Worm (Caenorhabditis elegans): ENCODE data around the gene K02D3.2.

The K02D3.2 gene

DNA sequence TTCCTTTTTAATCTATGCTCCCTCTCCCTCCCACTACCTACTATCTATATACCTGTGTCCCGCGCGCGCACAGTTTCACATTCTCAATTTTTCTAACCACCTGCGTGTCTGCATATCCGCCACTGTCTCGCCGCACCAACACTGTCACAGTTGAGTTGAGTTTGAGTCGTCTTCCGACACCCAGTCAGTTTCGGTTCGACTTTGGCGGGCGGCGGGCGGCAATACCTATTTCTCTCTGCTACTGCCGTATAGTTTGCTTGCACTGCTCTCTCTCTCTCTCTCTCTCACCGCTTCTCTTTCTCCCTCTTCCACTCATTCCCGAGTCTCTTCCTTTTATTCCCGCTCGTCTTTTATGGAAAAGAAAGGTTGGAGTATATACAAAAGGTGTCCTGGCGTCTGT, 36.4 kb downstream of the K02D3.2 start:
- no peak for TF ChIP-seq scrt-1 (GFP tag; IDR thresholded peaks at IDR 0.05)
- TF ChIP-seq aly-1 (tag; optimal IDR thresholded peaks at IDR 0.05), result no peak
- TF ChIP-seq hmbx-1 (tag; optimal IDR thresholded peaks at IDR 0.05), result no peak
- no peak for TF ChIP-seq pes-1 (GFP tag; IDR thresholded peaks at IDR 0.05)
- peak; percentile 34 for TF ChIP-seq B0310.2 (tag; optimal IDR thresholded peaks at IDR 0.05)
- no peak for TF ChIP-seq ama-1 (optimal IDR thresholded peaks at IDR 0.05)
- no peak for TF ChIP-seq tbx-11 (GFP tag; IDR thresholded peaks at IDR 0.05)
- TF ChIP-seq tbx-37 (GFP tag; conservative IDR thresholded peaks at IDR 0.05), result no peak
- no peak for TF ChIP-seq ets-7 (tag; optimal IDR thresholded peaks at IDR 0.05)
- no peak for TF ChIP-seq ceh-36 (tag; optimal IDR thresholded peaks at IDR 0.05)
- TF ChIP-seq F13C5.2 (tag; optimal IDR thresholded peaks at IDR 0.05), result no peak
- TF ChIP-seq sea-1 (GFP tag; conservative IDR thresholded peaks at IDR 0.05), result no peak
- no peak for TF ChIP-seq ceh-13 (GFP tag; optimal IDR thresholded peaks at IDR 0.05)
- no peak for TF ChIP-seq hnd-1 (tag; optimal IDR thresholded peaks at IDR 0.05)
- TF ChIP-seq hmg-4 (GFP tag; optimal IDR thresholded peaks at IDR 0.05), result peak; percentile 68
- no peak for TF ChIP-seq flt-1 (GFP tag; IDR thresholded peaks at IDR 0.05)

- no peak for TF ChIP-seq B0310.2 (tag; optimal IDR thresholded peaks at IDR 0.05)
- no peak for TF ChIP-seq tbx-37 (GFP tag; conservative IDR thresholded peaks at IDR 0.05)
- TF ChIP-seq sea-1 (GFP tag; conservative IDR thresholded peaks at IDR 0.05), result no peak
- no peak for TF ChIP-seq scrt-1 (GFP tag; IDR thresholded peaks at IDR 0.05)
- no peak for TF ChIP-seq ceh-36 (tag; optimal IDR thresholded peaks at IDR 0.05)
- TF ChIP-seq tra-4 (tag; optimal IDR thresholded peaks at IDR 0.05), result no peak
- no peak for TF ChIP-seq ama-1 (optimal IDR thresholded peaks at IDR 0.05)
- no peak for TF ChIP-seq flt-1 (GFP tag; IDR thresholded peaks at IDR 0.05)
- TF ChIP-seq pes-1 (GFP tag; IDR thresholded peaks at IDR 0.05), result no peak
Measured at ce11 chrX:13672622-13673021, 39.2 kb downstream of the K02D3.2 start.

DNA sequence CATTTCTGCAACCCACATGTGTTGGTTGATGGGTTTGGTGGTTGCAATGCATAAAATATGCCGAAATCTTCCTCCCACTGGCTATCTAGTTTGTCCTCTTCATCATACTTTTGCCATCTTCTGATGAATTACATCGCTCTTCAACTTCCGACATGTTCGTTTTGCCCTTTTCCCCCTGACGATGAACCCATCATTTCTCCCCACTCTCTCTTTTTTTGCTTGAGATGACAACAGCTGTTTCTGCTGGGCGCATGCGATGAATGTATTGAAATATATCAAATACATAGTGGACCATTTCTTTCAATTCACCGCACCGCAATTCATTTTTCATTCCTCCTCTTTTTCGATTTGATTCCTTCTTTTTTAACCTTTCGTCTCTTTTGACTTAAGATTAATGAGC, 40.8 kb downstream of the K02D3.2 start:
- no peak for TF ChIP-seq aly-1 (tag; optimal IDR thresholded peaks at IDR 0.05)

ce11 chrX:13669641-13670040, 42.2 kb downstream of the K02D3.2 start:
- TF ChIP-seq hmbx-1 (tag; optimal IDR thresholded peaks at IDR 0.05), result no peak
- no peak for TF ChIP-seq sea-1 (GFP tag; conservative IDR thresholded peaks at IDR 0.05)
- TF ChIP-seq ama-1 (optimal IDR thresholded peaks at IDR 0.05), result no peak
- TF ChIP-seq ceh-13 (GFP tag; optimal IDR thresholded peaks at IDR 0.05), result no peak
- TF ChIP-seq hmg-4 (GFP tag; optimal IDR thresholded peaks at IDR 0.05), result no peak
- no peak for TF ChIP-seq hnd-1 (tag; optimal IDR thresholded peaks at IDR 0.05)
- TF ChIP-seq aly-1 (tag; optimal IDR thresholded peaks at IDR 0.05), result no peak
- no peak for TF ChIP-seq scrt-1 (GFP tag; IDR thresholded peaks at IDR 0.05)
- TF ChIP-seq tra-4 (tag; optimal IDR thresholded peaks at IDR 0.05), result no peak

DNA sequence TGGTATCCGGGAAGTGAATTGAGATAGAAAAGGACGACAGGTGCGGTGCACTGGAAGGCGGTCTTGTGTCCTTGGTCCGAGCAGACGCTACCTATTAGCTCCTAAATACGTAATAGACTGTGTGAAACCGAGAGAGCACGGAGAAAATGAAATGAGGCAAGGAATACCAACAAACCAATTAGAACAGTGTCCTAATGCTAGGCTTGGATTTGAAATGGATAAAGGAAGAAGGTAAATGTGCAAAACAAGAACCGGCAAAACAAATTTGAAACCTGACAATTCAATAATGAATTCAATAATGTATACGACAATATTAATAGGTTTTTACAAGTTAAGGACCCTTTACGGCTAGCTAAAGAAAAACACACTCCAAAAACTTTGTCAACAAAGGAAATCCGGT, 43.1 kb downstream of the K02D3.2 start, which contains the start of gene C04A11.2:
TSS of gene C04A11.2 (minus strand) at position 101 of the 400 bp plus-strand sequence.
- TF ChIP-seq flt-1 (GFP tag; IDR thresholded peaks at IDR 0.05) (no peak), ama-1 (optimal IDR thresholded peaks at IDR 0.05) (no peak), ets-7 (tag; optimal IDR thresholded peaks at IDR 0.05) (no peak), aly-1 (tag; optimal IDR thresholded peaks at IDR 0.05) (no peak), ceh-13 (GFP tag; optimal IDR thresholded peaks at IDR 0.05) (no peak), sea-1 (GFP tag; conservative IDR thresholded peaks at IDR 0.05) (no peak), tbx-37 (GFP tag; conservative IDR thresholded peaks at IDR 0.05) (no peak), tbx-11 (GFP tag; IDR thresholded peaks at IDR 0.05) (no peak), tra-4 (tag; optimal IDR thresholded peaks at IDR 0.05) (no peak), hmg-4 (GFP tag; optimal IDR thresholded peaks at IDR 0.05) (no peak)

DNA sequence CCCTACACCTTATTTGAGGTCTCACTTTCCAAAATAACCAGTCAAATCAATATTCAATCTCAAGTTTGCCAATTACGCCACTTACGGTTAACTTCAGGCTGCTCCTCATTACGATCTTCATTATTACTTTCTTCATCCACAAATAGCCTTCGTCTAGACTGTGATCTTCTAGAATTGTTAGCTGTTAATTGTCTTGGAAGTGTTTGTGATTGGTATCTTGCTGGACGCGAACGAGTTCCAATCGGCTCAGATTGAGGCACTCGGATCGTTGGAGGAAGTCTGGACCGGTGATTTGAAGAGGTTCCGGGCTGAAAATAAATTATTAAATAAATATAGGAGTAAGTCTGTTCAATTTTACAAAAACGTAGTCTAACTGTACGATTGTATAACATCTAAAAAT, 44.9 kb downstream of the K02D3.2 start:
- TF ChIP-seq flt-1 (GFP tag; IDR thresholded peaks at IDR 0.05) (no peak), hmg-4 (GFP tag; optimal IDR thresholded peaks at IDR 0.05) (no peak), hmbx-1 (tag; optimal IDR thresholded peaks at IDR 0.05) (no peak), ceh-36 (tag; optimal IDR thresholded peaks at IDR 0.05) (no peak), scrt-1 (GFP tag; IDR thresholded peaks at IDR 0.05) (no peak), ceh-13 (GFP tag; optimal IDR thresholded peaks at IDR 0.05) (no peak), ama-1 (optimal IDR thresholded peaks at IDR 0.05) (no peak), hnd-1 (tag; optimal IDR thresholded peaks at IDR 0.05) (no peak), aly-1 (tag; optimal IDR thresholded peaks at IDR 0.05) (no peak), tbx-37 (GFP tag; conservative IDR thresholded peaks at IDR 0.05) (no peak), B0310.2 (tag; optimal IDR thresholded peaks at IDR 0.05) (no peak), pes-1 (GFP tag; IDR thresholded peaks at IDR 0.05) (no peak), F13C5.2 (tag; optimal IDR thresholded peaks at IDR 0.05) (no peak), tra-4 (tag; optimal IDR thresholded peaks at IDR 0.05) (no peak), ets-7 (tag; optimal IDR thresholded peaks at IDR 0.05) (no peak), sea-1 (GFP tag; conservative IDR thresholded peaks at IDR 0.05) (no peak), tbx-11 (GFP tag; IDR thresholded peaks at IDR 0.05) (no peak)

- TF ChIP-seq tbx-37 (GFP tag; conservative IDR thresholded peaks at IDR 0.05), result peak; percentile 99
- peak; percentile 99 for TF ChIP-seq aly-1 (tag; optimal IDR thresholded peaks at IDR 0.05)
- peak; percentile 100 for TF ChIP-seq hmg-4 (GFP tag; optimal IDR thresholded peaks at IDR 0.05)
- TF ChIP-seq pes-1 (GFP tag; IDR thresholded peaks at IDR 0.05), result peak; percentile 99
- TF ChIP-seq ceh-36 (tag; optimal IDR thresholded peaks at IDR 0.05), result peak; percentile 97
- peak; percentile 98 for TF ChIP-seq tra-4 (tag; optimal IDR thresholded peaks at IDR 0.05)
- TF ChIP-seq ceh-13 (GFP tag; optimal IDR thresholded peaks at IDR 0.05), result peak; percentile 99
- TF ChIP-seq ama-1 (optimal IDR thresholded peaks at IDR 0.05), result no peak
- TF ChIP-seq hnd-1 (tag; optimal IDR thresholded peaks at IDR 0.05), result peak; percentile 96
- peak; percentile 100 for TF ChIP-seq F13C5.2 (tag; optimal IDR thresholded peaks at IDR 0.05)
- TF ChIP-seq ets-7 (tag; optimal IDR thresholded peaks at IDR 0.05), result peak; percentile 97
- peak; percentile 99 for TF ChIP-seq flt-1 (GFP tag; IDR thresholded peaks at IDR 0.05)
- peak; percentile 100 for TF ChIP-seq sea-1 (GFP tag; conservative IDR thresholded peaks at IDR 0.05)
- peak; percentile 94 for TF ChIP-seq hmbx-1 (tag; optimal IDR thresholded peaks at IDR 0.05)
- TF ChIP-seq B0310.2 (tag; optimal IDR thresholded peaks at IDR 0.05), result peak; percentile 99
- TF ChIP-seq tbx-11 (GFP tag; IDR thresholded peaks at IDR 0.05), result peak; percentile 99
- TF ChIP-seq scrt-1 (GFP tag; IDR thresholded peaks at IDR 0.05), result peak; percentile 100
Measured at ce11 chrX:13665447-13665846, 46.4 kb downstream of the K02D3.2 start.

Measured in whole organism, early embryonic.